Worm (Caenorhabditis elegans) whole organism, late embryonic: ENCODE data around the gene ZK994.6.

Source experiments
- C08G9.2 ChIP-seq: sonication (generic microtip); optimal IDR thresholded peaks from 2 replicates; lab custom pipeline; 2016; ENCODE audit warnings: mild to moderate bottlenecking, missing genetic modification characterization, moderate library complexity, missing compliant biosample characterization
- F13H6.1 ChIP-seq: sonication (generic microtip); optimal IDR thresholded peaks from 2 replicates; lab custom pipeline; 2016; ENCODE audit warnings: missing genetic modification characterization, missing compliant biosample characterization
- ahr-1 ChIP-seq: sonication (generic microtip); optimal IDR thresholded peaks from 2 replicates; lab custom pipeline; 2016; ENCODE audit warnings: missing genetic modification characterization, missing compliant biosample characterization
- ceh-14 ChIP-seq: sonication (generic microtip); optimal IDR thresholded peaks from 2 replicates; lab custom pipeline; 2016; ENCODE audit warnings: missing genotype, missing genetic modification characterization, missing compliant biosample characterization
- ceh-18 ChIP-seq: sonication (generic microtip); optimal IDR thresholded peaks from 2 replicates; lab custom pipeline; 2016; ENCODE audit warnings: missing genetic modification characterization, missing compliant biosample characterization
- ceh-19 ChIP-seq: fragments of 200-800 bp; sonication (Bioruptor generic); optimal IDR thresholded peaks from 2 replicates; lab custom pipeline; 2018; ENCODE audit warnings: mild to moderate bottlenecking, missing genetic modification characterization, missing compliant biosample characterization
- ceh-31 ChIP-seq: sonication (generic microtip); optimal IDR thresholded peaks from 2 replicates; lab custom pipeline; 2016; ENCODE audit warnings: missing genetic modification characterization, missing compliant biosample characterization
- ceh-34 ChIP-seq: sonication (generic microtip); optimal IDR thresholded peaks from 2 replicates; lab custom pipeline; 2016; ENCODE audit warnings: mild to moderate bottlenecking, missing genetic modification characterization, missing compliant biosample characterization
- ceh-48 ChIP-seq: sonication (generic microtip); optimal IDR thresholded peaks from 2 replicates; lab custom pipeline; 2016; ENCODE audit warnings: missing genetic modification characterization, inconsistent platforms, missing compliant biosample characterization
- ceh-6 ChIP-seq: fragments of 200-800 bp; sonication (Bioruptor generic); optimal IDR thresholded peaks from 2 replicates; lab custom pipeline; 2018; ENCODE audit warnings: mild to moderate bottlenecking, missing genetic modification characterization, missing compliant biosample characterization
- ceh-9 ChIP-seq: sonication (generic microtip); optimal IDR thresholded peaks from 2 replicates; lab custom pipeline; 2016; ENCODE audit warnings: mild to moderate bottlenecking, missing genetic modification characterization, inconsistent platforms, missing compliant biosample characterization
- dve-1 ChIP-seq: sonication (generic microtip); optimal IDR thresholded peaks from 2 replicates; lab custom pipeline; 2017; ENCODE audit warnings: antibody characterized with exemption, mild to moderate bottlenecking, missing genetic modification characterization, missing compliant biosample characterization
- ets-4 ChIP-seq: sonication (generic microtip); optimal IDR thresholded peaks from 2 replicates; lab custom pipeline; 2016; ENCODE audit warnings: missing genetic modification characterization, missing compliant biosample characterization
- eyg-1 ChIP-seq: sonication (generic microtip); optimal IDR thresholded peaks from 2 replicates; lab custom pipeline; 2016; ENCODE audit warnings: missing genotype, missing genetic modification characterization, missing compliant biosample characterization
- fkh-6 ChIP-seq: sonication (generic microtip); optimal IDR thresholded peaks from 2 replicates; lab custom pipeline; 2016; ENCODE audit warnings: missing genetic modification characterization, missing compliant biosample characterization
- hlh-6 ChIP-seq: sonication (generic microtip); optimal IDR thresholded peaks from 2 replicates; lab custom pipeline; 2016; ENCODE audit warnings: missing genotype, missing genetic modification characterization, missing compliant biosample characterization
- lim-6 ChIP-seq: sonication (generic microtip); optimal IDR thresholded peaks from 2 replicates; lab custom pipeline; 2016; ENCODE audit warnings: missing genetic modification characterization, missing compliant biosample characterization
- madf-2 ChIP-seq: sonication (generic microtip); optimal IDR thresholded peaks from 2 replicates; lab custom pipeline; 2017; ENCODE audit warnings: missing genetic modification characterization, missing compliant biosample characterization
- nfya-1 ChIP-seq: sonication (generic microtip); optimal IDR thresholded peaks from 2 replicates; lab custom pipeline; 2017; ENCODE audit warnings: missing genetic modification characterization, mild to moderate bottlenecking, missing compliant biosample characterization, antibody characterized with exemption, moderate library complexity
- nhr-232 ChIP-seq: sonication (generic microtip); optimal IDR thresholded peaks from 2 replicates; lab custom pipeline; 2016; ENCODE audit warnings: missing genetic modification characterization, missing compliant biosample characterization
- pat-9 ChIP-seq: fragments of 200-800 bp; sonication (Bioruptor generic); optimal IDR thresholded peaks from 2 replicates; lab custom pipeline; 2018; ENCODE audit warnings: mild to moderate bottlenecking, missing genetic modification characterization, moderate library complexity, missing compliant biosample characterization
- pha-4 ChIP-seq: fragments of 150-350 bp; optimal IDR thresholded peaks from 2 replicates; lab custom pipeline; 2018; ENCODE audit warnings: missing biosample characterization, missing genetic modification reagents, missing genetic modification characterization
- pros-1 ChIP-seq: fragments of 150-350 bp; optimal IDR thresholded peaks from 2 replicates; lab custom pipeline; 2014; ENCODE audit warnings: missing biosample characterization, missing genetic modification reagents, missing genetic modification characterization
- rnt-1 ChIP-seq: sonication (generic microtip); optimal IDR thresholded peaks from 2 replicates; lab custom pipeline; 2016; ENCODE audit warnings: missing genetic modification characterization, missing compliant biosample characterization
- sdc-2 ChIP-seq: sonication (generic microtip); optimal IDR thresholded peaks from 2 replicates; lab custom pipeline; 2016; ENCODE audit warnings: missing genotype, missing genetic modification characterization, missing compliant biosample characterization
- sox-2 ChIP-seq: fragments of 200-800 bp; sonication (Bioruptor generic); IDR thresholded peaks from 2 replicates; pipeline ENCODE4 v1.3.6; 2022; ENCODE audit warnings: missing genetic modification reagents, missing genetic modification characterization, missing compliant biosample characterization
- syd-9 ChIP-seq: sonication (generic microtip); optimal IDR thresholded peaks from 2 replicates; lab custom pipeline; 2016; ENCODE audit warnings: mild to moderate bottlenecking, missing genetic modification characterization, moderate library complexity, missing compliant biosample characterization
- unc-42 ChIP-seq: sonication (generic microtip); optimal IDR thresholded peaks from 2 replicates; lab custom pipeline; 2016; ENCODE audit warnings: missing genotype, missing genetic modification characterization, missing compliant biosample characterization
- unc-55 ChIP-seq: sonication (generic microtip); optimal IDR thresholded peaks from 2 replicates; lab custom pipeline; 2017; ENCODE audit warnings: missing biosample characterization, missing genetic modification reagents, missing genetic modification characterization

ZK994.6 gene

DNA sequence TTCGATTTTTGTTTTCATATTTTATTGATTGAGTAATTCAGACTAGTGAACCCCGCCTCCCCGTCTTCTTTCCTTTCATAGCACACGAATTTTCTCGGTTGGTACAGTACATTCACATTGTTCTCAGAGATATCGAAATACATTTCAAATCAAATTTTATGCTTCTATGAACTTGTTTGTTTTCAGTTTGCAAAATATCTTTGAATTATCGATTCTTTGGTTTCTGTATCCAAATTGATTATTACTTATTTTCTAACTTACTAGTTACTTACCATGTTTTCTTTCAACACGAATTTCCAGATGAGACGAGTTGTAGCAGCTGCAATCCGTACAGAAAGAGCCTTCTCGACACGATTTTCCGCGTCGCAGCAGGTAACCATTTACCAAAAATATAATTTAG is 41.8 kb downstream of the ZK994.6 start, which contains the start of gene mrps-2:
mrps-2 (plus strand) TSS at position 301 of the 400 bp plus-strand sequence.
- TF ChIP-seq sdc-2, result no peak
- no peak for TF ChIP-seq ceh-48 (tag; lab: Kevin White, UChicago)
- no peak for TF ChIP-seq sox-2 (GFP tag; lab: Robert Waterston, UW)
- TF ChIP-seq ceh-14, result no peak
- TF ChIP-seq unc-42 (tag; lab: Kevin White, UChicago), result no peak
- TF ChIP-seq ceh-18 (tag; lab: Kevin White, UChicago), result no peak
- TF ChIP-seq fkh-6 (tag; lab: Kevin White, UChicago), result no peak
- TF ChIP-seq F13H6.1 (tag; lab: Kevin White, UChicago), result no peak
- TF ChIP-seq ceh-9 (tag; lab: Kevin White, UChicago), result no peak
- TF ChIP-seq C08G9.2 (tag; lab: Kevin White, UChicago), result no peak
- no peak for TF ChIP-seq ets-4 (tag; lab: Kevin White, UChicago)

DNA sequence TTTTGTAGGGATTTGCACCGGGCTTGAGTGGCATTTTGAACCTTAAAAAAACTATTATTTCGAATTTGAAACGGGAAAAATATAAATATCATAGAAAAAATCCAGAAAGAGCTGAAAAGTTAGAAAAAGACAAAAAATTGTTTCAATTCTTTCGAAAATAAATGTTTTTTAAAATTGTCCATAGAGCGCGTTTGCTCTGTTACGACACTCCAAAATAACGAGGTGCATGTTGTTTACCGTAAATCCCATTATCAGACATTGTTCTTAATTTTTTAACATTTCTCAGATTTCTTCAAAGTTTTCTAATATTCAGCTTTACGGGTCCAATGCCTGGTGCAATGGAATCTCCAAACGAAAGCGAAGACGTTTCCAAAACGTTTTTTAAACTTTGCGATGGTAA is 45.1 kb downstream of the ZK994.6 start, which contains the start of the genes dnj-22 and natc-1:
dnj-22 (minus strand) TSS at position 47 of the 400 bp plus-strand sequence.
natc-1 (plus strand) TSS at position 286 of the 400 bp plus-strand sequence.
- TF ChIP-seq unc-55 (GFP tag; lab: Kevin White, UChicago) (peak; percentile 34), lim-6 (no peak), unc-42 (tag; lab: Kevin White, UChicago) (peak; percentile 95), ceh-31 (tag; lab: Kevin White, UChicago) (peak; percentile 70), dve-1 (tag; lab: Kevin White, UChicago) (peak; percentile 6), pat-9 (no peak), ceh-18 (tag; lab: Kevin White, UChicago) (peak; percentile 18), ets-4 (tag; lab: Kevin White, UChicago) (no peak), pros-1 (no peak), nfya-1 (tag; lab: Kevin White, UChicago) (peak; percentile 57), ceh-34 (tag; lab: Kevin White, UChicago) (peak; percentile 10)

DNA sequence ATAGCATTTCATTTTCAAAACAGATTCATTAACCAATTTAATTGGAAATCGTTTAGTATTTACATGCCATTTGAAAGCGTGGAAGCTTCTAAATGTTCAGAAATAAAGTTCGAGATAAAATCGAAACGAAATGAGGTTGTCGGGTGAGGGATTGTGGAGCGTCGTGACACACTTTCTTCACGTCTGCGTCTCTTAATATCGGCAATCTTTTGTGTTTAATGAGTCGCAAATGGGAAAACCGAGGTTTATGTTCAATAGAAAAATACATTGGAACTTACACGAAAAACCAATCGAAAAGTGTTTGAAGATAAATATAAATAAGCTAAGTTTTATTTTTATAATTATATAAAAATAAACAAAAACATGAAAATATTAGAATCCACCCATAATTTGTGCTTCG is 46.4 kb downstream of the ZK994.6 start:
- TF ChIP-seq ceh-6 (no peak), hlh-6 (tag; lab: Kevin White, UChicago) (no peak), ceh-34 (tag; lab: Kevin White, UChicago) (no peak), pat-9 (no peak), F13H6.1 (tag; lab: Kevin White, UChicago) (no peak), syd-9 (no peak), ceh-19 (GFP tag; lab: Kevin White, UChicago) (no peak), dve-1 (tag; lab: Kevin White, UChicago) (no peak), pha-4 (no peak), lim-6 (no peak), ahr-1 (tag; lab: Kevin White, UChicago) (no peak), eyg-1 (no peak), ceh-9 (tag; lab: Kevin White, UChicago) (no peak)

DNA sequence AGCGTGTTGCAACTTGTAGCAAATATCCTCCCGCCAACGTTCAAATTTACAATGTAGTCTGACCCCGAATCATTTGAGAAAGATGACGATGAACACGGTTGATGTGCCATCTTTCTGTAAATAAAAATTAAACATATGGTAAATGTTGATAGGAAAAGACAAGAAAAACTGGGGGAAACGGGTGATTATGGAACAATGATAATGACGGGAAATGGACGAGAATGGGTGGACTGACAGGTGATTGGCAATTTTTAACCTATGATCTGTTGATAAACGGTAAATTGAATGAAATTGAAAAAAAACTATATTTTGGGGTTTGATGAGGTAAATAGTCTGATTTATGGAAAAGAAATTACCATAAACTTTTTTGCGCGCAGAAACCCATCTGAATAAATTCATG is 46.9 kb downstream of the ZK994.6 start, which contains the start of gene T23B12.6:
T23B12.6 (minus strand) TSS at position 114 of the 400 bp plus-strand sequence.
- TF ChIP-seq nhr-232 (no peak), ceh-14 (no peak), ceh-18 (tag; lab: Kevin White, UChicago) (no peak), F13H6.1 (tag; lab: Kevin White, UChicago) (no peak)

DNA sequence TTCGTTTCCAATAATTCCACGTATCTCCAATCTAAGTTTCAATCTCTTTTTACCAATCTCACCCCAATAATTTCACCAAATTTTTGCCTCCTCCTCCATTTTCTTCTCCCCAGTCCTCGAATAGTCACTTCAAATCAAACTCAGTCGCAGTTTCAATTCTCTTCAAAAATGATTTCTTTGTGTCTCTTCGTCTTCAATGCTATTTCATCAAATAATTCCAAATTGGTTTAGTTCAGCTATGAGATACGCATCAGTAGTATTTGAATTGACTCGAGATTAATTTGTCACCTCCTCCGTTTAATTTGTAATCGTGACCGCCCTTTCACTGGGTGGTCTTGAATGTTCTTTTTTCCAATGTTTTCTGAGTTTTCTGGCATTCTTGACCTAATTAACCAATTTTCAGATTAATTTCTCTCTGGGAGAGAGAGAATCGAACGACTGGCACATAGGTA is 52.2 kb downstream of the ZK994.6 start, which contains the start of gene T23B12.11:
T23B12.11 (plus strand) TSS at position 402 of the 452 bp plus-strand sequence.
- no peak for TF ChIP-seq rnt-1 (tag; lab: Kevin White, UChicago)
- no peak for TF ChIP-seq madf-2 (tag; lab: Kevin White, UChicago)
